Fruit fly (Drosophila melanogaster) Kc167 (cell line): ENCODE data around the gene Cmpk.

ENCODE experiments used
- Myc ChIP-seq: fragments of >200 bp; optimal IDR thresholded peaks from 2 replicates; lab custom pipeline; 2017; ENCODE audit warnings: missing external identifiers
- Sin3A ChIP-seq: fragments of >200 bp; optimal IDR thresholded peaks from 2 replicates; lab custom pipeline; 2018; ENCODE audit warnings: missing external identifiers
- psq ChIP-seq: fragments of >200 bp; optimal IDR thresholded peaks from 2 replicates; lab custom pipeline; 2017; ENCODE audit warnings: missing external identifiers
- ttk ChIP-seq: sonication (Bioruptor generic); optimal IDR thresholded peaks from 2 replicates; lab custom pipeline; 2017; ENCODE audit warnings: missing external identifiers

dm6 chr3R:26007964-26008868 is 47.0 kb downstream of the Cmpk start:
- TF ChIP-seq psq (lab: Kevin White, UChicago) = no peak
- TF ChIP-seq Myc = no peak
- TF ChIP-seq ttk (lab: Kevin White, UChicago) = no peak
- no peak for TF ChIP-seq Sin3A (lab: Kevin White, UChicago)
